Fruit fly (Drosophila melanogaster): ENCODE data around the gene dl.
A peak's percentile ranks its signal among the peaks of the same experiment; 100 is the strongest.

dl gene

dm6 chr2L:17447071-17447470 lies 3.1 kb downstream of the dl start:
- TF ChIP-seq CG7372 (GFP tag; IDR thresholded peaks at IDR 0.05) (no peak), sens (GFP tag) (peak; percentile 22)

- TF ChIP-seq Dfd (GFP tag; optimal IDR thresholded peaks at IDR 0.05) (peak in 1 of 2 experiments; percentile 85), HLHmδ (GFP tag; optimal IDR thresholded peaks at IDR 0.05) (no peak), Ets65A (GFP tag) (peak; percentile 45)
Observed at dm6 chr2L:17437594-17437993, 12.6 kb downstream of the dl start.

dm6 chr2L:17436500-17436899 lies 13.7 kb downstream of the dl start, which contains the start of gene CG33928:
Gene CG33928, minus strand, starts transcription at chr2L:17436600.
- TF ChIP-seq CG33213 (GFP tag; optimal IDR thresholded peaks at IDR 0.05): no peak
- no peak for TF ChIP-seq CG8290 (GFP tag; optimal IDR thresholded peaks at IDR 0.05)
- TF ChIP-seq CG8290 (tag; optimal IDR thresholded peaks at IDR 0.05): no peak
- TF ChIP-seq Dll (GFP tag; IDR thresholded peaks at IDR 0.05; ENCODE audit: partially characterized antibody): no peak
- no peak for TF ChIP-seq Drgx (GFP tag; IDR thresholded peaks at IDR 0.05)
- TF ChIP-seq esg (GFP tag; conservative IDR thresholded peaks at IDR 0.05): no peak
- no peak for TF ChIP-seq Atf3 (GFP tag; optimal IDR thresholded peaks at IDR 0.05)
- TF ChIP-seq row (GFP tag; IDR thresholded peaks at IDR 0.05): no peak
- TF ChIP-seq kah (GFP tag; optimal IDR thresholded peaks at IDR 0.05): no peak
- TF ChIP-seq Neu2 (GFP tag; optimal IDR thresholded peaks at IDR 0.05; ENCODE audit: borderline replicate concordance): no peak
- no peak for TF ChIP-seq CG30020 (tag; optimal IDR thresholded peaks at IDR 0.05)
- no peak for TF ChIP-seq Atf-2 (GFP tag; optimal IDR thresholded peaks at IDR 0.05)
- TF ChIP-seq CG11695 (GFP tag; IDR thresholded peaks at IDR 0.05): no peak

- TF ChIP-seq CG1603 (tag; optimal IDR thresholded peaks at IDR 0.05) (no peak), CG13287 (GFP tag; IDR thresholded peaks at IDR 0.05; ENCODE audit: partially characterized antibody) (peak; percentile 31), CG15514 (GFP tag; optimal IDR thresholded peaks at IDR 0.05) (peak; percentile 28), Ets97D (GFP tag; optimal IDR thresholded peaks at IDR 0.05) (peak; percentile 61), CG12769 (tag; optimal IDR thresholded peaks at IDR 0.05) (no peak), HmgZ (tag; optimal IDR thresholded peaks at IDR 0.05) (peak; percentile 23), caup (GFP tag; optimal IDR thresholded peaks at IDR 0.05; ENCODE audit: severe bottlenecking) (peak; percentile 29), Rx (GFP tag; IDR thresholded peaks at IDR 0.05) (no peak), Sox102F (GFP tag; optimal IDR thresholded peaks at IDR 0.05) (no peak), Lpt (GFP tag; optimal IDR thresholded peaks at IDR 0.05) (no peak), CoRest (tag; optimal IDR thresholded peaks at IDR 0.05) (no peak), her (GFP tag; optimal IDR thresholded peaks at IDR 0.05) (peak; percentile 20), CG8478 (optimal IDR thresholded peaks at IDR 0.05) (no peak), gsb-n (tag; optimal IDR thresholded peaks at IDR 0.05) (no peak), slp2 (GFP tag; optimal IDR thresholded peaks at IDR 0.05) (no peak), CG31388 (GFP tag; optimal IDR thresholded peaks at IDR 0.05) (no peak), Dref (GFP tag; IDR thresholded peaks at IDR 0.05) (no peak), CG12071 (GFP tag; optimal IDR thresholded peaks at IDR 0.05) (peak; percentile 41), CG30403 (GFP tag; optimal IDR thresholded peaks at IDR 0.05) (no peak), Awh (GFP tag; IDR thresholded peaks at IDR 0.05) (no peak), CG6765 (GFP tag; optimal IDR thresholded peaks at IDR 0.05) (peak; percentile 41), ase (GFP tag; IDR thresholded peaks at IDR 0.05) (no peak), C15 (GFP tag; IDR thresholded peaks at IDR 0.05) (no peak), Vsx1 (GFP tag; optimal IDR thresholded peaks at IDR 0.05) (no peak), Drgx (GFP tag; IDR thresholded peaks at IDR 0.05) (no peak), CG16863 (GFP tag; optimal IDR thresholded peaks at IDR 0.05) (no peak), nmo (GFP tag; optimal IDR thresholded peaks at IDR 0.05) (no peak), CG5245 (GFP tag; optimal IDR thresholded peaks at IDR 0.05) (no peak), Dfd (GFP tag; optimal IDR thresholded peaks at IDR 0.05) (no peak), sim (GFP tag; IDR thresholded peaks at IDR 0.05) (no peak)
Observed at dm6 chr2L:17433030-17433912, 16.9 kb downstream of the dl start, which contains the start of the genes Dif and CG5043. Gene Dif, minus strand, starts transcription at chr2L:17433161. Gene CG5043, plus strand, starts transcription at chr2L:17433862.
